Fruit fly (Drosophila melanogaster): ENCODE data around the gene CG18480.

Gene CG18480

dm6 chr2L:15629596-15630168 is at the start of gene CG18480:
CG18480 (plus strand) TSS chr2L:15630002.
- TF ChIP-seq cnc (optimal IDR thresholded peaks at IDR 0.05) (no peak), Crg-1 (GFP tag; optimal IDR thresholded peaks at IDR 0.05) (no peak), pad (GFP tag; optimal IDR thresholded peaks at IDR 0.05) (no peak), CG5204 (GFP tag; optimal IDR thresholded peaks at IDR 0.05) (peak; percentile 49), bab1 (GFP tag; optimal IDR thresholded peaks at IDR 0.05) (no peak), ovo (GFP tag; optimal IDR thresholded peaks at IDR 0.05) (no peak), Hr96 (GFP tag; optimal IDR thresholded peaks at IDR 0.05) (peak; percentile 65), Mnt (GFP tag; optimal IDR thresholded peaks at IDR 0.05) (peak; percentile 70), CG7045 (GFP tag; optimal IDR thresholded peaks at IDR 0.05) (peak; percentile 46), toe (GFP tag; optimal IDR thresholded peaks at IDR 0.05) (peak; percentile 67), CG12768 (GFP tag; optimal IDR thresholded peaks at IDR 0.05) (peak; percentile 52), CG11617 (GFP tag; optimal IDR thresholded peaks at IDR 0.05) (peak; percentile 48), CG33017 (tag; optimal IDR thresholded peaks at IDR 0.05) (peak; percentile 50), kay (GFP tag; ENCODE audit: borderline replicate concordance) (peak; percentile 97), CG1620 (GFP tag; optimal IDR thresholded peaks at IDR 0.05) (peak; percentile 16), CG14711 (tag; optimal IDR thresholded peaks at IDR 0.05) (peak; percentile 22), cic (GFP tag; optimal IDR thresholded peaks at IDR 0.05) (no peak), CG7101 (tag; optimal IDR thresholded peaks at IDR 0.05) (peak; percentile 74), Clk (GFP tag; optimal IDR thresholded peaks at IDR 0.05) (no peak), tj (GFP tag; optimal IDR thresholded peaks at IDR 0.05) (no peak)

dm6 chr2L:15609139-15609538 is 20.7 kb upstream of the CG18480 start:
- no peak for TF ChIP-seq cnc (optimal IDR thresholded peaks at IDR 0.05)
- TF ChIP-seq CG5204 (GFP tag; optimal IDR thresholded peaks at IDR 0.05), result no peak
- TF ChIP-seq toe (GFP tag; optimal IDR thresholded peaks at IDR 0.05), result no peak
- TF ChIP-seq CG7045 (GFP tag; optimal IDR thresholded peaks at IDR 0.05), result no peak
- TF ChIP-seq Clk (GFP tag; optimal IDR thresholded peaks at IDR 0.05), result no peak
- no peak for TF ChIP-seq kay (GFP tag; ENCODE audit: borderline replicate concordance)
- no peak for TF ChIP-seq CG33017 (tag; optimal IDR thresholded peaks at IDR 0.05)
- TF ChIP-seq cic (GFP tag; optimal IDR thresholded peaks at IDR 0.05), result no peak
- no peak for TF ChIP-seq Hr96 (GFP tag; optimal IDR thresholded peaks at IDR 0.05)
- TF ChIP-seq tj (GFP tag; optimal IDR thresholded peaks at IDR 0.05), result no peak
- no peak for TF ChIP-seq Mnt (GFP tag; optimal IDR thresholded peaks at IDR 0.05)
- no peak for TF ChIP-seq bab1 (GFP tag; optimal IDR thresholded peaks at IDR 0.05)
- no peak for TF ChIP-seq CG12768 (GFP tag; optimal IDR thresholded peaks at IDR 0.05)
- TF ChIP-seq pad (GFP tag; optimal IDR thresholded peaks at IDR 0.05), result no peak
- TF ChIP-seq ovo (GFP tag; optimal IDR thresholded peaks at IDR 0.05), result no peak

DNA sequence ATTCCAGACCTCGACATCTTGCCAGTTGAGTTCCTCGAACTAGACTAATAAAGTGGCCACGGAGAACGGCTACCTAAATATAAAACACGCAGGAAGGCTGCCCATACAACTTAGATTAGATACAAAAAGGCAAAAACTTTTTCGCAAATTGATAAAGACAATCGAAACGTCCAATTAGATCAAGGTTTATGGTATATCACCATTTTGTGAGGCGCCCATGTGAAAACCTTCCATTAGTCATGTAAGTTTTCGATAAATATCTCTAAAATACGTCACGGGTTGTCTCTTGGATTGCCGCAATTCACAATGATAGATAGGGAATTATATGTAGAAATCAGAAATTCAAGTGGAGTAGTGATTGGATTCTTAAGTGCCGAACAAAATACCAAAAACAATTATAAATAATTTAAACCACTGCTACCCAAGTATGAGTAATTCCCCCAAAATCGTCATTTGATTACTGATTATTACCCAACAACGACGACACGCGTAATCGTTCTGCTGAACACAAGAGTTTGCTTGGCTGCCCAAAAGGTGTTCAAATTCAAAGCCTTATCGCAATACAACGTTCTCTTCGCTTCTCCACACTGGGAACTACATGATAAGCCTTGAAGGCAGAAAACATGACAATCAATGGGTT is 18.0 kb upstream of the CG18480 start, which contains the start of gene CG15255:
CG15255 (minus strand) TSS at position 51 of the 640 bp plus-strand sequence.
- peak; percentile 82 for TF ChIP-seq kay (GFP tag; ENCODE audit: borderline replicate concordance)
- TF ChIP-seq CG12768 (GFP tag; optimal IDR thresholded peaks at IDR 0.05), result no peak
- TF ChIP-seq CG14711 (tag; optimal IDR thresholded peaks at IDR 0.05), result no peak
- TF ChIP-seq CG7045 (GFP tag; optimal IDR thresholded peaks at IDR 0.05), result no peak

DNA sequence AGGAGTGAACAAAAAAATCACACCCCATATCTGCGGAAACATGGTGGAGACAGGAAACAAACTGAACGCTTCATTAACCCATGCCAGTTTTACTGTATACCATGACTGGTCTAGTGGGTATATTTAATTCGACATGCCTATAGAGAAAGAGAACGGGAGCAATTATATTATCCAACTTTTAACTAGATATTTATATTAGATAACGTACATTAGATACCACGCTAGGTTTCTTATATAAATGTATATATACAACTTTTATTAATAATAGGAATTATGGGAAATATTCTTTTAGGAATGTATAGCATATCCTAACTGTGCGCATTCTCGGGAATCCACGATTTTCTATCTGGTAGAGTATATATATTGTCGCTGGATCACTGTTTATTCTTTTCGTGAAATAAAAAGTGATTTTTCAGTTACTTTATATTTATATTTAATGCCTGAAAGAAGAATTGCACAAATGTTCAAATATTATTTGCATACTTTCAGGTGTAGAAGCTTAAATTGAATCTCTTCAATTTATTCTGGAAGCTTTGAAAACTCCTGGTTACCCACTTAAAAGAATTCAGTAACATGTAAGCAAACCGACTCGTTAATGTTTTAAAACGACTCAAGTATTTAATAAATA is 16.4 kb upstream of the CG18480 start, which contains the start of gene Semp1:
Semp1 (minus strand) TSS at position 51 of the 628 bp plus-strand sequence.
- TF ChIP-seq cnc (optimal IDR thresholded peaks at IDR 0.05) (no peak), CG11617 (GFP tag; optimal IDR thresholded peaks at IDR 0.05) (no peak)

DNA sequence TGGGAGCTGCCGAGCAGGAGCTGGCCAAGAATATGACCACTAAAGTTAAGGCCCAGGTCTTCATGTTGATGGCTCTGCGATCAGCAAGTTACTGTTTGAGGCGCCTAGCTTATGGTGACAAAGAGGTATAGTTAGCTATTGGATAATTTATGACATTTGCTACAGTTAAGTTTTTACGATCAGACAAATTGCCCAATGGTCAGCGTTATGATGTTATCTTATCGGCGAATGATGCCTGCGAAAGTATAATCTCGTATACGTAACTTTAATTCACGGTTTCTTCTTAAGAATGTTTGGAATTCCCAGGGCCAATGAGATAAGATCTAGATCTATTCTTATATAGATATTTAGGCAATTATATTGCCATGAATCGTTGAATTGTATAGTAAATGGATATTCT is 15.1 kb upstream of the CG18480 start, which contains the start of gene CG15254:
CG15254 (minus strand) TSS at position 101 of the 400 bp plus-strand sequence.
- no peak for TF ChIP-seq ovo (GFP tag; optimal IDR thresholded peaks at IDR 0.05)

dm6 chr2L:15616251-15616650 is 13.6 kb upstream of the CG18480 start, which contains the start of gene CG15253:
CG15253 (minus strand) TSS chr2L:15616351.
- TF ChIP-seq toe (GFP tag; optimal IDR thresholded peaks at IDR 0.05) (no peak), pad (GFP tag; optimal IDR thresholded peaks at IDR 0.05) (no peak), ovo (GFP tag; optimal IDR thresholded peaks at IDR 0.05) (no peak)

dm6 chr2L:15616697-15617096 is 13.1 kb upstream of the CG18480 start, which contains the start of gene CG11865:
CG11865 (plus strand) TSS chr2L:15616997.
- TF ChIP-seq CG7045 (GFP tag; optimal IDR thresholded peaks at IDR 0.05), result no peak
- no peak for TF ChIP-seq kay (GFP tag; ENCODE audit: borderline replicate concordance)
- no peak for TF ChIP-seq CG7101 (tag; optimal IDR thresholded peaks at IDR 0.05)
- TF ChIP-seq Hr96 (GFP tag; optimal IDR thresholded peaks at IDR 0.05), result no peak
- TF ChIP-seq CG11617 (GFP tag; optimal IDR thresholded peaks at IDR 0.05), result no peak
- TF ChIP-seq pad (GFP tag; optimal IDR thresholded peaks at IDR 0.05), result no peak
- no peak for TF ChIP-seq CG12768 (GFP tag; optimal IDR thresholded peaks at IDR 0.05)
- no peak for TF ChIP-seq CG33017 (tag; optimal IDR thresholded peaks at IDR 0.05)
- no peak for TF ChIP-seq Mnt (GFP tag; optimal IDR thresholded peaks at IDR 0.05)
- TF ChIP-seq cic (GFP tag; optimal IDR thresholded peaks at IDR 0.05), result no peak
- TF ChIP-seq CG5204 (GFP tag; optimal IDR thresholded peaks at IDR 0.05), result no peak
- no peak for TF ChIP-seq ovo (GFP tag; optimal IDR thresholded peaks at IDR 0.05)
- TF ChIP-seq CG1620 (GFP tag; optimal IDR thresholded peaks at IDR 0.05), result no peak
- TF ChIP-seq bab1 (GFP tag; optimal IDR thresholded peaks at IDR 0.05), result no peak
- no peak for TF ChIP-seq CG14711 (tag; optimal IDR thresholded peaks at IDR 0.05)
- TF ChIP-seq cnc (optimal IDR thresholded peaks at IDR 0.05), result no peak
- TF ChIP-seq Crg-1 (GFP tag; optimal IDR thresholded peaks at IDR 0.05), result no peak
- no peak for TF ChIP-seq tj (GFP tag; optimal IDR thresholded peaks at IDR 0.05)

Measured in whole organism, adult.